Fruit fly (Drosophila melanogaster): ENCODE results near the gene CG43755.

- TF ChIP-seq rn (GFP tag; IDR thresholded peaks at IDR 0.05) = no peak
- TF ChIP-seq CG4496 (GFP tag; IDR thresholded peaks at IDR 0.05) = no peak
- no peak for TF ChIP-seq CG34367 (tag; optimal IDR thresholded peaks at IDR 0.05)
- no peak for TF ChIP-seq fd96Ca (GFP tag; IDR thresholded peaks at IDR 0.05)
- no peak for TF ChIP-seq CG8159 (tag; optimal IDR thresholded peaks at IDR 0.05)
These were observed 18.0 kb upstream of the CG43755 start for dm6 chr2L:347604-348003.
